Fruit fly (Drosophila melanogaster): ENCODE results near the gene CG15210.

dm6 chrX:10867692-10868091, 28.7 kb downstream of the CG15210 start:
- TF ChIP-seq tj (GFP tag; optimal IDR thresholded peaks at IDR 0.05) (no peak), kay (GFP tag; ENCODE audit: borderline replicate concordance) (no peak), Mnt (GFP tag; optimal IDR thresholded peaks at IDR 0.05) (no peak), CG14711 (tag; optimal IDR thresholded peaks at IDR 0.05) (no peak), CG33017 (tag; optimal IDR thresholded peaks at IDR 0.05) (no peak), CG5204 (GFP tag; optimal IDR thresholded peaks at IDR 0.05) (no peak), Crg-1 (GFP tag; optimal IDR thresholded peaks at IDR 0.05) (no peak), Clk (GFP tag; optimal IDR thresholded peaks at IDR 0.05) (no peak), Hr96 (GFP tag; optimal IDR thresholded peaks at IDR 0.05) (no peak), CG7101 (tag; optimal IDR thresholded peaks at IDR 0.05) (no peak), CG12768 (GFP tag; optimal IDR thresholded peaks at IDR 0.05) (no peak)
